Fruit fly (Drosophila melanogaster): ENCODE results near the gene dar1.

Gene dar1

DNA sequence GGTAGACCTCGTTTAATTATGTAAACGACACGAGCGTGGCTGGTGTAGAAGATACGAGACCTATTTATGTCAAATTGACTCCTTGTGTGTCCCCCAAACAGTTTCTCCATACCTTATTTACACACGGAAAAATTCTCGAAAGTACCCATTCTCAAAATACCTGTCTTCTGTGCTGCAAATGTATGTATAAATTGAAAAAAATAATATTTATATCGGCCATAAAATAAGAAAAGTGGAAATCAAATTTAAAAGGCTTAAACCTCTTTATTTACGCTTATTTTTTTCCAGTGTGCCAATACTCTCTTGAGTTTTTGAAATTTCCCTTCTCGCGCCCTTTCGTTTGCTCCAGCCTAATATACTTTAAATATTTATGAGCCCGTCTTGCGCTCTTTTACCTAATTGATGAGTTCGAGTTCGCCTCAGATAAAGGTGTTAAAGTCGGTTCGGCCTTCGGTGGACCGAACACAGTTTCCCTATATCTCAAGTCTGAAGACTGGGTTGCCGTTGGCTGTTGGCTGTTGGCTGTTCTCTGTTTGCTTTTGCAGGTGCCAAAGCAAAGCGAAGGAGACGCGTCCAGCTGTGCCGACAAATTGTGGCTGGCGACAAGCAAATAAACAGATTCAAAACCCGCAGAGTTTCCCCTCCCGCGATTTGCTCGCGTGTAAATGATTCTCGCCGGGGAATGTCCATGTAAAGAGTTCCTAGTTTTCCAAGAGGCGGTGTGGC is 12.6 kb downstream of the dar1 start:
- peak; percentile 59 for TF ChIP-seq sv (GFP tag; optimal IDR thresholded peaks at IDR 0.05)
- TF ChIP-seq Hr83 (GFP tag; optimal IDR thresholded peaks at IDR 0.05; ENCODE audit: poor library complexity, severe bottlenecking) = no peak
- TF ChIP-seq woc (GFP tag; optimal IDR thresholded peaks at IDR 0.05) = no peak
- no peak for TF ChIP-seq brk (GFP tag; optimal IDR thresholded peaks at IDR 0.05)
- TF ChIP-seq rgr (GFP tag; optimal IDR thresholded peaks at IDR 0.05) = peak; percentile 55
- TF ChIP-seq fru (GFP tag; optimal IDR thresholded peaks at IDR 0.05) = peak; percentile 16
- TF ChIP-seq HLH106 (tag; optimal IDR thresholded peaks at IDR 0.05) = no peak
- no peak for TF ChIP-seq Dfd (GFP tag; optimal IDR thresholded peaks at IDR 0.05)
- peak; percentile 41 for TF ChIP-seq OdsH (GFP tag; optimal IDR thresholded peaks at IDR 0.05)
- peak in 1 of 2 experiments; percentile 31 for TF ChIP-seq foxo (GFP tag; optimal IDR thresholded peaks at IDR 0.05)
- TF ChIP-seq Vsx2 (GFP tag; optimal IDR thresholded peaks at IDR 0.05; ENCODE audit: partially characterized antibody) = no peak
- no peak for TF ChIP-seq Abd-B (GFP tag; optimal IDR thresholded peaks at IDR 0.05)
- TF ChIP-seq sage (GFP tag; optimal IDR thresholded peaks at IDR 0.05) = no peak
- TF ChIP-seq Hnf4 (GFP tag; optimal IDR thresholded peaks at IDR 0.05) = peak; percentile 22
- TF ChIP-seq tai (GFP tag; optimal IDR thresholded peaks at IDR 0.05) = no peak
- no peak for TF ChIP-seq usp (GFP tag; optimal IDR thresholded peaks at IDR 0.05)
- no peak for TF ChIP-seq CG32264 (GFP tag; optimal IDR thresholded peaks at IDR 0.05)
- no peak for TF ChIP-seq h (GFP tag; optimal IDR thresholded peaks at IDR 0.05)
- TF ChIP-seq N (GFP tag; optimal IDR thresholded peaks at IDR 0.05) = no peak
- no peak for TF ChIP-seq lola (GFP tag; optimal IDR thresholded peaks at IDR 0.05)
- peak; percentile 27 for TF ChIP-seq ey (GFP tag; optimal IDR thresholded peaks at IDR 0.05)
- no peak for TF ChIP-seq Dif (GFP tag; optimal IDR thresholded peaks at IDR 0.05; ENCODE audit: partially characterized antibody)
- TF ChIP-seq CrebA (GFP tag; optimal IDR thresholded peaks at IDR 0.05; ENCODE audit: borderline replicate concordance) = no peak
- TF ChIP-seq Hr78 (GFP tag; optimal IDR thresholded peaks at IDR 0.05) = no peak
- no peak for TF ChIP-seq Jra (GFP tag; optimal IDR thresholded peaks at IDR 0.05)
- no peak for TF ChIP-seq br (GFP tag; optimal IDR thresholded peaks at IDR 0.05)

DNA sequence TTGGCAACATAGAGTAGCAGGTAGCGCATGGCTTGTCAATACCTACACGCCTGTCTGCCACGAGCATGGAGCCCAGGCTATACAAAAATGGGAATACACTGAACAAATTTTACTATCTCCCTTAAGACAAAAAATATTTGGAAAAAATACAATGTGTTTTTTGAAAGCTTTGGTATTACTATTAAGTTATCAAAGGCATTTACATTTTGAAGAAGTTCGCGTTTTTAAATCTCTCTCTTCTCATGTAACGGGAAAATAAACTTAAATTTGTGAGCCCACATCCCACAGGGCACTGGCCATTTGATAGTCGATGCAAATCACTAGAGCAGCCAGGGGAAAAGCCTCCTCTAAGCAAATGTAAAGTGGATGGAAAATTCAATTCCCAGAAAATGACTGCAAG is 13.2 kb downstream of the dar1 start:
- TF ChIP-seq Abd-B (GFP tag; optimal IDR thresholded peaks at IDR 0.05) (no peak), dmrt93B (GFP tag; optimal IDR thresholded peaks at IDR 0.05) (no peak), foxo (GFP tag; optimal IDR thresholded peaks at IDR 0.05) (no peak), Hr83 (GFP tag; optimal IDR thresholded peaks at IDR 0.05; ENCODE audit: poor library complexity, severe bottlenecking) (no peak), OdsH (GFP tag; optimal IDR thresholded peaks at IDR 0.05) (no peak), Myc (optimal IDR thresholded peaks at IDR 0.05) (no peak), CG32264 (GFP tag; optimal IDR thresholded peaks at IDR 0.05) (no peak), pan (optimal IDR thresholded peaks at IDR 0.05) (no peak)

DNA sequence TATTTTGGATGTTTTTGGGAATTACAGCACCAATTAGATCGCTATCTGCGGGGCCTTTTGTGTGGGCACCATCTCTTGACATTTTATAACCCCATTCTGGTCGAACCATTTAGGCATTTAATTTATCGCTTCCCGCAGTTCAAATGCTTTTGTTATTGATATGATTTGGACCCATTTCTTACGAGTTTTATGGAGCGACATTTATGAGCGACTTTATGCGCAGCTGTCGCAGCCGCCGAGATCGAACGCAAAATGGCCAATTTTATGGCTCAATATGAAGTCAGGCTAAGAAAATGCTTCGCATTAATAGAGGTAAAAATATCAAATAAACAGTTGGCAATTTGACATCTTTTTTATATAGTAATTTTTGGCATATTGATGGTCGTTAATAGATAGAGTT is 14.8 kb downstream of the dar1 start:
- TF ChIP-seq CG32264 (GFP tag; optimal IDR thresholded peaks at IDR 0.05) (no peak), ey (GFP tag; optimal IDR thresholded peaks at IDR 0.05) (no peak), Abd-B (GFP tag; optimal IDR thresholded peaks at IDR 0.05) (no peak), Rel (GFP tag; optimal IDR thresholded peaks at IDR 0.05) (no peak), Rel (tag; optimal IDR thresholded peaks at IDR 0.05) (no peak), CrebA (GFP tag; optimal IDR thresholded peaks at IDR 0.05; ENCODE audit: borderline replicate concordance) (no peak), foxo (GFP tag; optimal IDR thresholded peaks at IDR 0.05) (no peak), brk (GFP tag; optimal IDR thresholded peaks at IDR 0.05) (no peak)

DNA sequence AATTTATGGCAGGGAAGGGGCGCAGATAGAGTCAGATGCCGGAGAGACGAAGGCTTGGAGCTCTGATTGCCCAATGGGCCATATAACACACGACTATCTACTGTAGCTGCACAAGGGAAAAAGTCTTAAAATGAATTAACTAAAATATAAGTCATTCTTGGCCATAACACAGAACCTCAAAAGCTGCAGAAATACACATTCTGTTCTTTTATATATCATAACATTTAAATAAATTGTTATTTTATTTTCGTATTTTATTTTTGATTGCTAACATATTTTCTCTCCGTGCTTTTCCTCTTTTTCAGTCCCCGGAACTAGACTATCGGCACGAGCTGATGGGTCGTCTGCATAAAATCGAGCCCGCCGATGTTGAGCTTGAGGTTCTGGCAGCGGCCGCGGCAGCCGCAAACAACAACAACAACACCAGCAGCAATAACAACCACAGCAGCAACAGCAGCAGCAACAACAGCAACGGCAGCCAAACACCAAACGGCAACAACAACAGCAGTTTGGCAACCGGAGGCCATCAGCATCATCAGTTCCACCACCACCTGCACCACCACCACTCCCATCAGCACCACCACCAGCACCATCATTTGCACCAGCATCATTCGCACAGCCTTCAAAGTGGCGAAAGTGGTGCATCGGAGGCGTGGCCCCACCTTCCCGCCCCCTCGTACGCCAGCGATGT is 18.3 kb downstream of the dar1 start:
- no peak for TF ChIP-seq OdsH (GFP tag; optimal IDR thresholded peaks at IDR 0.05)
- peak; percentile 95 for TF ChIP-seq Dfd (GFP tag; optimal IDR thresholded peaks at IDR 0.05)
